Fruit fly (Drosophila melanogaster) whole organism, embryonic: Measurements from ENCODE around the gene Glyat.
A peak's percentile ranks its signal among the peaks of the same experiment; 100 is the strongest.

Experiments
- Atf3 ChIP-seq: fragments of 200-800 bp; sonication (Bioruptor generic); optimal IDR thresholded peaks from 3 replicates; lab custom pipeline; 2016; ENCODE audit warnings: missing biosample characterization, missing genetic modification characterization
- CG10267 ChIP-seq: fragments of 200-800 bp; sonication (Bioruptor generic); optimal IDR thresholded peaks from 2 replicates; lab custom pipeline; 2018; ENCODE audit warnings: missing biosample characterization, mild to moderate bottlenecking, missing genetic modification characterization, moderate library complexity
- CG11560 ChIP-seq: fragments of 200-800 bp; sonication (Bioruptor generic); IDR thresholded peaks from 3 replicates; pipeline ENCODE4 v1.3.6; 2022; ENCODE audit warnings: missing biosample characterization, missing genetic modification characterization
- CG12219 ChIP-seq: fragments of 200-800 bp; sonication (Bioruptor generic); optimal IDR thresholded peaks from 3 replicates; lab custom pipeline; 2018; ENCODE audit warnings: missing biosample characterization, mild to moderate bottlenecking, missing genetic modification characterization
- CG1233 ChIP-seq: fragments of 200-800 bp; sonication (Bioruptor generic); optimal IDR thresholded peaks from 4 replicates; lab custom pipeline; 2018; ENCODE audit warnings: missing biosample characterization, mild to moderate bottlenecking, missing genetic modification characterization
- CG15514 ChIP-seq: fragments of 200-800 bp; sonication (Bioruptor generic); optimal IDR thresholded peaks from 3 replicates; lab custom pipeline; 2017; ENCODE audit warnings: missing biosample characterization, missing genetic modification characterization, mild to moderate bottlenecking, moderate library complexity, missing genetic modification reagents
- CG17186 ChIP-seq: fragments of 200-800 bp; sonication (Bioruptor generic); optimal IDR thresholded peaks from 3 replicates; lab custom pipeline; 2017; ENCODE audit warnings: missing biosample characterization, missing genetic modification reagents, missing genetic modification characterization
- CG17802 ChIP-seq: fragments of 200-800 bp; sonication (Bioruptor generic); optimal IDR thresholded peaks from 2 replicates; lab custom pipeline; 2018; ENCODE audit warnings: missing biosample characterization, mild to moderate bottlenecking, missing genetic modification characterization, moderate library complexity
- CG7556 ChIP-seq: fragments of 200-800 bp; sonication (Bioruptor generic); optimal IDR thresholded peaks from 2 replicates; lab custom pipeline; 2017; ENCODE audit warnings: missing biosample characterization, mild to moderate bottlenecking, missing genetic modification characterization
- CG7928 ChIP-seq: fragments of 200-800 bp; sonication (Bioruptor generic); optimal IDR thresholded peaks from 2 replicates; lab custom pipeline; 2017; ENCODE audit warnings: missing biosample characterization, mild to moderate bottlenecking, missing genetic modification characterization
- CG7963 ChIP-seq: fragments of 200-800 bp; sonication (Bioruptor generic); IDR thresholded peaks from 3 replicates; pipeline ENCODE4 v1.3.6; 2022; ENCODE audit warnings: missing biosample characterization, missing genetic modification characterization; ENCODE audit not compliant: partially characterized antibody
- Camta ChIP-seq: fragments of 200-800 bp; sonication (Bioruptor generic); optimal IDR thresholded peaks from 2 replicates; lab custom pipeline; 2016; ENCODE audit warnings: missing biosample characterization, missing genetic modification characterization
- D ChIP-seq, 2 experiments: fragments of 200-800 bp in 1 of 2; fragments of >200 bp in 1 of 2; sonication (Bioruptor generic) in 1 of 2; optimal IDR thresholded peaks; 2 replicates in 1 of 2; 3 replicates in 1 of 2; lab custom pipeline; 2017; ENCODE audit warnings: mild to moderate bottlenecking in 1 of 2, missing biosample characterization in 1 of 2, missing genetic modification characterization in 1 of 2, missing genetic modification reagents in 1 of 2
- Dfd ChIP-seq, 2 experiments: fragments of >200 bp; optimal IDR thresholded peaks; 2 replicates each; lab custom pipeline; 2017; ENCODE audit warnings: missing biosample characterization in 2 of 2, missing genetic modification characterization in 2 of 2
- Drgx ChIP-seq: fragments of 200-800 bp; sonication (Bioruptor generic); IDR thresholded peaks from 2 replicates; pipeline ENCODE4 v1.3.6; 2022; ENCODE audit warnings: missing biosample characterization, missing genetic modification characterization
- E2f2 ChIP-seq: fragments of 200-800 bp; sonication (Bioruptor generic); IDR thresholded peaks from 2 replicates; pipeline ENCODE4 v1.3.6; 2022; ENCODE audit warnings: missing biosample characterization, missing genetic modification characterization
- Fer2 ChIP-seq: fragments of 200-800 bp; sonication (Bioruptor generic); optimal IDR thresholded peaks from 2 replicates; lab custom pipeline; 2018; ENCODE audit warnings: missing biosample characterization, mild to moderate bottlenecking, missing genetic modification characterization, moderate library complexity
- Gsc ChIP-seq: fragments of 200-800 bp; sonication (Bioruptor generic); IDR thresholded peaks from 2 replicates; pipeline ENCODE4 v1.3.6; 2022; ENCODE audit warnings: missing biosample characterization, missing genetic modification characterization
- Gug ChIP-seq: fragments of 200-800 bp; sonication (Bioruptor generic); IDR thresholded peaks from 4 replicates; pipeline ENCODE4 v1.3.6; 2022; ENCODE audit warnings: missing biosample characterization, missing genetic modification characterization
- Hand ChIP-seq: fragments of 200-800 bp; sonication (Bioruptor generic); optimal IDR thresholded peaks from 2 replicates; lab custom pipeline; 2017; ENCODE audit warnings: mild to moderate bottlenecking, missing biosample characterization, missing genetic modification reagents, missing genetic modification characterization
- Hr39 ChIP-seq: fragments of >200 bp; optimal IDR thresholded peaks from 2 replicates; lab custom pipeline; 2017
- Mes4 ChIP-seq: fragments of 200-800 bp; sonication (Bioruptor generic); optimal IDR thresholded peaks from 2 replicates; lab custom pipeline; 2016; ENCODE audit warnings: missing biosample characterization, missing genetic modification characterization
- NK7.1 ChIP-seq: fragments of 200-800 bp; sonication (Bioruptor generic); optimal IDR thresholded peaks from 3 replicates; lab custom pipeline; 2016; ENCODE audit warnings: missing biosample characterization, missing genetic modification characterization
- Oli ChIP-seq: fragments of 200-800 bp; sonication (Bioruptor generic); optimal IDR thresholded peaks from 2 replicates; lab custom pipeline; 2018; ENCODE audit warnings: missing biosample characterization, mild to moderate bottlenecking, missing genetic modification characterization, moderate library complexity
- PHDP ChIP-seq: fragments of 200-800 bp; sonication (Bioruptor generic); optimal IDR thresholded peaks from 3 replicates; lab custom pipeline; 2018; ENCODE audit warnings: missing biosample characterization, mild to moderate bottlenecking, missing genetic modification characterization, moderate library complexity
- Taf1 ChIP-seq: fragments of 200-800 bp; sonication (Bioruptor generic); IDR thresholded peaks from 2 replicates; pipeline ENCODE4 v1.3.6; 2022; ENCODE audit warnings: missing biosample characterization, missing genetic modification characterization
- abd-A ChIP-seq: fragments of 200-800 bp; sonication (Bioruptor generic); optimal IDR thresholded peaks from 3 replicates; lab custom pipeline; 2019; ENCODE audit warnings: missing biosample characterization, mild to moderate bottlenecking, missing genetic modification characterization, moderate library complexity
- ap ChIP-seq: fragments of 200-800 bp; sonication (Bioruptor generic); IDR thresholded peaks from 2 replicates; pipeline ENCODE4 v1.3.6; 2022; ENCODE audit warnings: missing biosample characterization, missing genetic modification characterization
- ato ChIP-seq: fragments of 200-800 bp; sonication (Bioruptor generic); IDR thresholded peaks from 2 replicates; pipeline ENCODE4 v1.3.6; 2022; ENCODE audit warnings: missing biosample characterization, missing genetic modification characterization; ENCODE audit not compliant: partially characterized antibody
- bbx ChIP-seq: fragments of 200-800 bp; sonication (Bioruptor generic); IDR thresholded peaks from 2 replicates; pipeline ENCODE4 v1.3.6; 2022; ENCODE audit warnings: missing biosample characterization, missing genetic modification characterization; ENCODE audit not compliant: partially characterized antibody
- bigmax ChIP-seq: fragments of 200-800 bp; sonication (Bioruptor generic); optimal IDR thresholded peaks from 2 replicates; lab custom pipeline; 2018; ENCODE audit warnings: missing biosample characterization, mild to moderate bottlenecking, missing genetic modification characterization
- chinmo ChIP-seq: fragments of 200-800 bp; sonication (Bioruptor generic); IDR thresholded peaks from 4 replicates; pipeline ENCODE4 v1.3.6; 2022; ENCODE audit warnings: missing biosample characterization, missing genetic modification characterization; ENCODE audit not compliant: partially characterized antibody
- corto ChIP-seq: fragments of 200-800 bp; sonication (Bioruptor generic); optimal IDR thresholded peaks from 2 replicates; lab custom pipeline; 2016; ENCODE audit warnings: missing biosample characterization, mild to moderate bottlenecking, missing genetic modification characterization, moderate library complexity
- crol ChIP-seq: fragments of 200-800 bp; sonication (Bioruptor generic); IDR thresholded peaks from 2 replicates; pipeline ENCODE4 v1.3.6; 2022; ENCODE audit warnings: missing biosample characterization, missing genetic modification characterization
- cwo ChIP-seq: fragments of 200-800 bp; sonication (Bioruptor generic); optimal IDR thresholded peaks from 3 replicates; lab custom pipeline; 2017; ENCODE audit warnings: missing biosample characterization, missing genetic modification characterization, mild to moderate bottlenecking, moderate library complexity, missing genetic modification reagents
- dimm ChIP-seq: fragments of 200-800 bp; sonication (Bioruptor generic); IDR thresholded peaks from 2 replicates; pipeline ENCODE4 v1.3.6; 2022; ENCODE audit warnings: missing biosample characterization, missing genetic modification characterization
- gcm ChIP-seq: fragments of 200-800 bp; sonication (Bioruptor generic); optimal IDR thresholded peaks from 2 replicates; lab custom pipeline; 2019; ENCODE audit warnings: missing biosample characterization, mild to moderate bottlenecking, missing genetic modification characterization, moderate library complexity
- hbn ChIP-seq: fragments of 200-800 bp; sonication (Bioruptor generic); IDR thresholded peaks from 2 replicates; pipeline ENCODE4 v1.3.6; 2022; ENCODE audit warnings: missing biosample characterization, missing genetic modification characterization; ENCODE audit not compliant: partially characterized antibody
- ind ChIP-seq: fragments of 200-800 bp; sonication (Bioruptor generic); optimal IDR thresholded peaks from 3 replicates; lab custom pipeline; 2016; ENCODE audit warnings: missing biosample characterization, missing genetic modification characterization
- klu ChIP-seq: fragments of 200-800 bp; sonication (Bioruptor generic); IDR thresholded peaks from 2 replicates; pipeline ENCODE4 v1.3.6; 2022; ENCODE audit warnings: missing biosample characterization, missing genetic modification characterization
- lmd ChIP-seq: fragments of 200-800 bp; sonication (Bioruptor generic); IDR thresholded peaks from 2 replicates; pipeline ENCODE4 v1.3.6; 2022; ENCODE audit warnings: missing biosample characterization, missing genetic modification characterization
- mirr ChIP-seq: fragments of 200-800 bp; sonication (Bioruptor generic); optimal IDR thresholded peaks from 3 replicates; lab custom pipeline; 2018; ENCODE audit warnings: missing biosample characterization, mild to moderate bottlenecking, missing genetic modification characterization
- pzg ChIP-seq: fragments of 200-800 bp; sonication (Bioruptor generic); optimal IDR thresholded peaks from 3 replicates; lab custom pipeline; 2018; ENCODE audit warnings: missing biosample characterization, mild to moderate bottlenecking, missing genetic modification characterization, moderate library complexity
- repo ChIP-seq: fragments of 200-800 bp; sonication (Bioruptor generic); optimal IDR thresholded peaks from 2 replicates; lab custom pipeline; 2016; ENCODE audit warnings: missing biosample characterization, missing genetic modification characterization
- slou ChIP-seq: fragments of 200-800 bp; sonication (Bioruptor generic); optimal IDR thresholded peaks from 3 replicates; lab custom pipeline; 2016; ENCODE audit warnings: missing biosample characterization, missing genetic modification characterization
- stc ChIP-seq: fragments of 200-800 bp; sonication (Bioruptor generic); IDR thresholded peaks from 2 replicates; pipeline ENCODE4 v1.3.6; 2022; ENCODE audit warnings: missing biosample characterization, missing genetic modification characterization
- tgo ChIP-seq: fragments of 200-800 bp; sonication (Bioruptor generic); IDR thresholded peaks from 3 replicates; pipeline ENCODE4 v1.3.6; 2022; ENCODE audit warnings: missing biosample characterization, missing genetic modification characterization
- tll ChIP-seq, 2 experiments: fragments of 200-800 bp in 1 of 2; fragments of >200 bp in 1 of 2; sonication (Bioruptor generic) in 1 of 2; optimal IDR thresholded peaks; 2 replicates each; lab custom pipeline; 2017 to 2019; ENCODE audit warnings: missing biosample characterization in 2 of 2, missing genetic modification characterization in 2 of 2, mild to moderate bottlenecking in 1 of 2, moderate library complexity in 1 of 2
- tup ChIP-seq: fragments of 200-800 bp; sonication (Bioruptor generic); optimal IDR thresholded peaks from 2 replicates; lab custom pipeline; 2016; ENCODE audit warnings: missing biosample characterization, mild to moderate bottlenecking, missing genetic modification characterization, moderate library complexity
- z ChIP-seq: fragments of 200-800 bp; sonication (Bioruptor generic); IDR thresholded peaks from 3 replicates; pipeline ENCODE4 v1.3.6; 2022; ENCODE audit warnings: missing biosample characterization, missing genetic modification characterization

The Glyat gene

dm6 chr2L:7984889-7985514, 25.4 kb downstream of the Glyat start (continued):
- no peak for TF ChIP-seq ap (GFP tag; lab: Robert Waterston, UW)
- TF ChIP-seq tll (GFP tag; optimal IDR thresholded peaks at IDR 0.05; lab: Kevin White, UChicago), result no peak
- no peak for TF ChIP-seq hbn (GFP tag; lab: Robert Waterston, UW)
- no peak for TF ChIP-seq dimm
- TF ChIP-seq corto, result no peak
- TF ChIP-seq PHDP (tag; lab: Kevin White, UChicago), result no peak
- TF ChIP-seq gcm, result no peak
- no peak for TF ChIP-seq repo (GFP tag; lab: Kevin White, UChicago)
- TF ChIP-seq crol (GFP tag; lab: Robert Waterston, UW), result no peak
- no peak for TF ChIP-seq klu (GFP tag; lab: Robert Waterston, UW)
- peak; percentile 7 for TF ChIP-seq ind (GFP tag; lab: Kevin White, UChicago)
- TF ChIP-seq Atf3, result no peak
- no peak for TF ChIP-seq pzg (GFP tag; lab: Kevin White, UChicago)
- TF ChIP-seq NK7.1 (GFP tag; lab: Kevin White, UChicago), result peak; percentile 21
- TF ChIP-seq CG7963 (GFP tag; lab: Robert Waterston, UW), result no peak
- TF ChIP-seq Taf1 (GFP tag; lab: Robert Waterston, UW), result no peak
- TF ChIP-seq tup (GFP tag; lab: Kevin White, UChicago), result no peak
- peak; percentile 39 for TF ChIP-seq CG7556 (GFP tag; lab: Kevin White, UChicago)
- no peak for TF ChIP-seq z
- no peak for TF ChIP-seq CG1233 (GFP tag; lab: Kevin White, UChicago)
- TF ChIP-seq CG7928 (GFP tag; lab: Kevin White, UChicago), result no peak
- TF ChIP-seq Gsc, result no peak
- no peak for TF ChIP-seq E2f2 (GFP tag; lab: Robert Waterston, UW)
- no peak for TF ChIP-seq stc
- no peak for TF ChIP-seq Mes4 (GFP tag; lab: Kevin White, UChicago)
- TF ChIP-seq CG17802 (tag; lab: Kevin White, UChicago), result no peak
- no peak for TF ChIP-seq CG10267 (tag; lab: Kevin White, UChicago)
- TF ChIP-seq lmd (GFP tag; lab: Robert Waterston, UW), result no peak
- peak; percentile 63; the same call in 2 of the 4 replicates for TF ChIP-seq chinmo (GFP tag; lab: Robert Waterston, UW)
- TF ChIP-seq Fer2 (tag; lab: Kevin White, UChicago), result no peak
- no peak for TF ChIP-seq Hand (GFP tag; lab: Kevin White, UChicago)
- TF ChIP-seq CG12219 (GFP tag; lab: Kevin White, UChicago), result peak; percentile 24
- no peak for TF ChIP-seq CG17186 (GFP tag; lab: Kevin White, UChicago)
- peak; percentile 8; the same call in 1 of the 2 replicates for TF ChIP-seq ato (GFP tag; lab: Robert Waterston, UW)
- TF ChIP-seq Drgx, result peak; percentile 39
- TF ChIP-seq bigmax (GFP tag; lab: Kevin White, UChicago), result no peak
- no peak for TF ChIP-seq bbx (GFP tag; lab: Robert Waterston, UW)
- peak; percentile 44 for TF ChIP-seq mirr
- no peak for TF ChIP-seq D (optimal IDR thresholded peaks at IDR 0.05; lab: Kevin White, UChicago)
- no peak for TF ChIP-seq D (GFP tag; optimal IDR thresholded peaks at IDR 0.05; lab: Kevin White, UChicago)
- TF ChIP-seq cwo (GFP tag; lab: Kevin White, UChicago), result no peak
- no peak for TF ChIP-seq abd-A (tag; lab: Kevin White, UChicago)
- TF ChIP-seq Hr39 (lab: Kevin White, UChicago), result no peak
- TF ChIP-seq slou (GFP tag; lab: Kevin White, UChicago), result no peak
- TF ChIP-seq CG11560, result no peak
- TF ChIP-seq Dfd (GFP tag; optimal IDR thresholded peaks at IDR 0.05; lab: Kevin White, UChicago), result no peak
- TF ChIP-seq Gug (GFP tag; lab: Robert Waterston, UW), result no peak
- peak; percentile 11 for TF ChIP-seq Oli (tag; lab: Kevin White, UChicago)
- no peak for TF ChIP-seq tgo
- no peak for TF ChIP-seq CG15514 (GFP tag; lab: Kevin White, UChicago)
- no peak for TF ChIP-seq Camta (GFP tag; lab: Kevin White, UChicago)
